Fruit fly (Drosophila melanogaster): ENCODE results near the gene CG8677.

DNA sequence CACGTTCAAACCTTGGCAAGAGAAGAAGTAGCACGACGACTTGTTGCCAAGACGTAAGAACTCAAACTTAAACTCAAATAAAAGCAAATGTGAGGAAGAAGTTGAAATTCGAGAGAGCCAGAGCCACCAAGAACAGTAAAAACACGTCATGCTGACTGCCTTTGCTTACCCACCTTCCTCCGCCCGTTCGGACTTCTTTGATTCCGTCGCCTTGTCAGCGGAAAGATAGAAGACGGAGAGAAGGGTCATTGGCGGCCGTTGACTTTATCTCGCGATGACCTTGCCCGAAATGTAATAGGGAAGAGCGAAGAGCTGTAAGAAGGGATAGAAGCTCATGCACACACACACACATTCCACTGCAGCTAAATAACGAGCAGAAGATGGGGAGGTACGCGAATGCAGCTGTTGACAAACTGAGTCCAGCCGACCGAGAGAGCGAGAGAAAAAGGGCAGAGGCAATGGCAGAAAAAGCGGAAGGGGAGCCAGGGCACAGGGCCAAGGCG lies 22.9 kb downstream of the CG8677 start:
- peak; percentile 41 for TF ChIP-seq Dif (GFP tag; optimal IDR thresholded peaks at IDR 0.05; ENCODE audit: partially characterized antibody)
- TF ChIP-seq psq (GFP tag; optimal IDR thresholded peaks at IDR 0.05) = peak; percentile 96
- TF ChIP-seq usp (GFP tag; optimal IDR thresholded peaks at IDR 0.05) = no peak
- TF ChIP-seq Hnf4 (GFP tag; optimal IDR thresholded peaks at IDR 0.05) = no peak
- TF ChIP-seq woc (GFP tag; optimal IDR thresholded peaks at IDR 0.05) = peak; percentile 12
- peak; percentile 49 for TF ChIP-seq fru (GFP tag; optimal IDR thresholded peaks at IDR 0.05)
- no peak for TF ChIP-seq sv (GFP tag; optimal IDR thresholded peaks at IDR 0.05)
- TF ChIP-seq h (GFP tag; optimal IDR thresholded peaks at IDR 0.05) = no peak
- TF ChIP-seq GATAd (GFP tag; optimal IDR thresholded peaks at IDR 0.05) = no peak
- TF ChIP-seq Dfd (GFP tag; optimal IDR thresholded peaks at IDR 0.05) = no peak
- no peak for TF ChIP-seq OdsH (GFP tag; optimal IDR thresholded peaks at IDR 0.05)
- TF ChIP-seq br (GFP tag; optimal IDR thresholded peaks at IDR 0.05) = no peak
